Worm (Caenorhabditis elegans) whole organism, L4 larva: ENCODE measurements around the gene F20G2.2.
A peak's percentile ranks its signal among the peaks of the same experiment; 100 is the strongest.

Source experiments
- D1046.2 ChIP-seq: fragments of 200-800 bp; sonication (Bioruptor generic); IDR thresholded peaks from 2 replicates; pipeline ENCODE4 v1.3.6; 2022; ENCODE audit warnings: missing genetic modification characterization, missing compliant biosample characterization
- F10B5.3 ChIP-seq: sonication (generic microtip); optimal IDR thresholded peaks from 2 replicates; lab custom pipeline; 2016; ENCODE audit warnings: mild to moderate bottlenecking, missing genetic modification characterization, missing compliant biosample characterization
- F37D6.2 ChIP-seq: sonication (generic microtip); optimal IDR thresholded peaks from 2 replicates; lab custom pipeline; 2016; ENCODE audit warnings: mild to moderate bottlenecking, missing genetic modification characterization, missing compliant biosample characterization
- F44E2.7 ChIP-seq: fragments of 200-800 bp; sonication (Bioruptor generic); IDR thresholded peaks from 2 replicates; pipeline ENCODE4 v2.1.2; 2022; ENCODE audit warnings: missing genetic modification characterization, missing compliant biosample characterization
- T26A8.4 ChIP-seq: fragments of 200-800 bp; sonication (Bioruptor generic); IDR thresholded peaks from 2 replicates; pipeline ENCODE4 v1.3.6; 2022; ENCODE audit warnings: missing genetic modification characterization, missing compliant biosample characterization
- Y105C5A.15 ChIP-seq: fragments of 200-800 bp; sonication (Bioruptor generic); IDR thresholded peaks from 2 replicates; pipeline ENCODE4 v1.3.6; 2022; ENCODE audit warnings: missing genetic modification characterization, missing compliant biosample characterization
- Y48G9A.11 ChIP-seq: fragments of 200-800 bp; sonication (Bioruptor generic); IDR thresholded peaks from 2 replicates; pipeline ENCODE4 v1.3.6; 2022; ENCODE audit warnings: missing genetic modification reagents, missing genetic modification characterization, missing compliant biosample characterization
- Y5F2A.4 ChIP-seq: fragments of 200-800 bp; sonication (Bioruptor generic); optimal IDR thresholded peaks from 2 replicates; lab custom pipeline; 2018; ENCODE audit warnings: mild to moderate bottlenecking, missing genetic modification characterization, missing compliant biosample characterization
- aha-1 ChIP-seq: fragments of 150-350 bp; peaks from one replicate; lab custom pipeline; 2014; ENCODE audit warnings: missing biosample characterization, missing genetic modification characterization
- ceh-44 ChIP-seq: fragments of 200-800 bp; sonication (Bioruptor generic); IDR thresholded peaks from 2 replicates; pipeline ENCODE4 v1.3.6; 2022; ENCODE audit warnings: missing genetic modification reagents, missing genetic modification characterization, missing compliant biosample characterization
- ceh-62 ChIP-seq: sonication (generic microtip); optimal IDR thresholded peaks from 2 replicates; lab custom pipeline; 2017; ENCODE audit warnings: missing biosample characterization, missing genetic modification characterization
- ces-1 ChIP-seq: fragments of 150-350 bp; sonication (generic microtip); optimal IDR thresholded peaks from 4 replicates; lab custom pipeline; 2014; ENCODE audit warnings: missing biosample characterization, missing genetic modification reagents, missing genetic modification characterization
- cey-2 ChIP-seq: sonication (generic microtip); optimal IDR thresholded peaks from 3 replicates; lab custom pipeline; 2017; ENCODE audit warnings: missing genetic modification characterization, mild to moderate bottlenecking, missing compliant biosample characterization, antibody characterized with exemption, borderline replicate concordance; ENCODE audit not compliant: insufficient read depth
- daf-16 ChIP-seq, 3 experiments: sonication (generic microtip); optimal IDR thresholded peaks; 2 replicates each; lab custom pipeline; 2016 to 2017; ENCODE audit warnings: missing genetic modification characterization in 3 of 3, missing genetic modification reagents in 3 of 3, mild to moderate bottlenecking in 2 of 3, missing compliant biosample characterization in 2 of 3, missing biosample characterization in 1 of 3, moderate library complexity in 1 of 3
- dmd-6 ChIP-seq: fragments of 200-800 bp; sonication (Bioruptor generic); IDR thresholded peaks from 2 replicates; pipeline ENCODE4 v1.3.6; 2022; ENCODE audit warnings: missing genetic modification reagents, missing genetic modification characterization, missing compliant biosample characterization
- fos-1 ChIP-seq: fragments of 150-350 bp; optimal IDR thresholded peaks from 2 replicates; lab custom pipeline; 2014; ENCODE audit warnings: missing biosample characterization, missing genetic modification characterization
- gei-8 ChIP-seq: fragments of 200-800 bp; sonication (Bioruptor generic); optimal IDR thresholded peaks from 2 replicates; lab custom pipeline; 2018; ENCODE audit warnings: mild to moderate bottlenecking, missing genetic modification characterization, missing compliant biosample characterization
- hlh-11 ChIP-seq: fragments of 200-800 bp; sonication (Bioruptor generic); optimal IDR thresholded peaks from 2 replicates; lab custom pipeline; 2018; ENCODE audit warnings: mild to moderate bottlenecking, missing genetic modification characterization, missing compliant biosample characterization
- hmg-1.1 ChIP-seq: fragments of 200-800 bp; sonication (Bioruptor generic); IDR thresholded peaks from 2 replicates; pipeline ENCODE4 v1.3.6; 2022; ENCODE audit warnings: missing genetic modification reagents, missing genetic modification characterization, missing compliant biosample characterization
- lim-7 ChIP-seq: fragments of 200-800 bp; sonication (Bioruptor generic); IDR thresholded peaks from 2 replicates; pipeline ENCODE4 v1.3.6; 2022; ENCODE audit warnings: missing genetic modification characterization, missing compliant biosample characterization
- lin-15B ChIP-seq: fragments of 150-350 bp; sonication (generic microtip); optimal IDR thresholded peaks from 3 replicates; lab custom pipeline; 2014; ENCODE audit warnings: missing biosample characterization, missing genetic modification characterization
- lsy-2 ChIP-seq, 2 experiments: fragments of 150-350 bp in 1 of 2; sonication (generic microtip) in 1 of 2; optimal IDR thresholded peaks; 2 replicates each; lab custom pipeline; 2014 to 2017; ENCODE audit warnings: missing biosample characterization in 2 of 2, missing genetic modification characterization in 2 of 2
- madf-5 ChIP-seq, 2 experiments: fragments of 200-800 bp; sonication (Bioruptor generic); IDR thresholded peaks; 2 replicates each; pipeline ENCODE4 v1.3.6; 2022; ENCODE audit warnings: missing compliant biosample characterization in 2 of 2, missing genetic modification characterization in 2 of 2
- mdt-29 ChIP-seq: fragments of 200-800 bp; sonication (Bioruptor generic); IDR thresholded peaks from 2 replicates; pipeline ENCODE4 v1.3.6; 2022; ENCODE audit warnings: missing genetic modification reagents, missing genetic modification characterization, missing compliant biosample characterization
- mep-1 ChIP-seq: fragments of 150-350 bp; sonication (generic microtip); optimal IDR thresholded peaks from 3 replicates; lab custom pipeline; 2014; ENCODE audit warnings: missing biosample characterization, missing genetic modification characterization
- mes-2 ChIP-seq: sonication (generic microtip); optimal IDR thresholded peaks from 2 replicates; lab custom pipeline; 2016; ENCODE audit warnings: missing genotype, mild to moderate bottlenecking, missing genetic modification characterization, missing compliant biosample characterization; ENCODE audit not compliant: poor library complexity, severe bottlenecking
- mxl-3 ChIP-seq: fragments of 200-800 bp; sonication (Bioruptor generic); optimal IDR thresholded peaks from 2 replicates; lab custom pipeline; 2018; ENCODE audit warnings: mild to moderate bottlenecking, missing genetic modification characterization, missing compliant biosample characterization
- nhr-102 ChIP-seq: sonication (generic microtip); optimal IDR thresholded peaks from 2 replicates; lab custom pipeline; 2016; ENCODE audit warnings: mild to moderate bottlenecking, missing genetic modification characterization, moderate library complexity, missing compliant biosample characterization
- nhr-111 ChIP-seq: fragments of 200-800 bp; sonication (Bioruptor generic); optimal IDR thresholded peaks from 2 replicates; lab custom pipeline; 2018; ENCODE audit warnings: mild to moderate bottlenecking, missing genetic modification characterization, missing compliant biosample characterization
- nhr-237 ChIP-seq: sonication (generic microtip); optimal IDR thresholded peaks from 2 replicates; lab custom pipeline; 2017; ENCODE audit warnings: missing biosample characterization, missing genetic modification characterization
- nhr-25 ChIP-seq: sonication (generic microtip); optimal IDR thresholded peaks from 2 replicates; lab custom pipeline; 2017; ENCODE audit warnings: missing genetic modification characterization, mild to moderate bottlenecking, missing compliant biosample characterization, antibody characterized with exemption, moderate library complexity, borderline replicate concordance; ENCODE audit not compliant: insufficient read depth
- nhr-28 ChIP-seq: fragments of 150-350 bp; optimal IDR thresholded peaks from 2 replicates; lab custom pipeline; 2014; ENCODE audit warnings: missing biosample characterization, missing genetic modification characterization
- nhr-48 ChIP-seq: sonication (generic microtip); optimal IDR thresholded peaks from 2 replicates; lab custom pipeline; 2016; ENCODE audit warnings: mild to moderate bottlenecking, missing genetic modification characterization, missing compliant biosample characterization
- nhr-6 ChIP-seq: fragments of 150-350 bp; optimal IDR thresholded peaks from 2 replicates; lab custom pipeline; 2014; ENCODE audit warnings: missing biosample characterization, missing genetic modification characterization
- nhr-77 ChIP-seq: fragments of 150-350 bp; optimal IDR thresholded peaks from 2 replicates; lab custom pipeline; 2014; ENCODE audit warnings: missing biosample characterization, missing genetic modification characterization
- pha-4 ChIP-seq, 2 experiments: fragments of 150-350 bp in 1 of 2; fragments of 200-800 bp in 1 of 2; sonication (Bioruptor generic) in 1 of 2; IDR thresholded peaks in 1 of 2; optimal IDR thresholded peaks in 1 of 2; 2 replicates each; pipeline versions ENCODE4 v1.3.6 to Lab custom; 2014 to 2022; ENCODE audit warnings: missing genetic modification characterization in 2 of 2, missing genetic modification reagents in 2 of 2, missing biosample characterization in 1 of 2, missing compliant biosample characterization in 1 of 2
- php-3 ChIP-seq: fragments of 200-800 bp; sonication (Bioruptor generic); IDR thresholded peaks from 2 replicates; pipeline ENCODE4 v1.3.6; 2022; ENCODE audit warnings: missing genetic modification reagents, missing genetic modification characterization, missing compliant biosample characterization
- pqm-1 ChIP-seq: sonication (generic microtip); optimal IDR thresholded peaks from 2 replicates; lab custom pipeline; 2017; ENCODE audit warnings: missing biosample characterization, missing genetic modification characterization
- sdz-12 ChIP-seq: fragments of 200-800 bp; sonication (Bioruptor generic); optimal IDR thresholded peaks from 2 replicates; lab custom pipeline; 2018; ENCODE audit warnings: mild to moderate bottlenecking, missing genetic modification characterization, missing compliant biosample characterization
- spr-3 ChIP-seq: fragments of 200-800 bp; sonication (Bioruptor generic); optimal IDR thresholded peaks from 2 replicates; lab custom pipeline; 2018; ENCODE audit warnings: mild to moderate bottlenecking, missing genetic modification characterization, missing compliant biosample characterization
- unc-62 ChIP-seq, 3 experiments: fragments of 150-350 bp in 1 of 3; sonication (generic microtip); optimal IDR thresholded peaks in 2 of 3; peaks in 1 of 3; 1 replicate in 1 of 3; 2 replicates in 2 of 3; lab custom pipeline; 2014 to 2017; ENCODE audit warnings: missing biosample characterization in 3 of 3, missing genetic modification characterization in 3 of 3, missing genetic modification reagents in 3 of 3, missing genotype in 1 of 3
- vab-7 ChIP-seq: fragments of 200-800 bp; sonication (Bioruptor generic); IDR thresholded peaks from 2 replicates; pipeline ENCODE4 v1.3.6; 2022; ENCODE audit warnings: missing genetic modification reagents, missing genetic modification characterization, missing compliant biosample characterization
- zip-11 ChIP-seq: fragments of 200-800 bp; sonication (Bioruptor generic); IDR thresholded peaks from 2 replicates; pipeline ENCODE4 v1.3.6; 2022; ENCODE audit warnings: missing genetic modification characterization, missing compliant biosample characterization
- zip-2 ChIP-seq: fragments of 150-350 bp; optimal IDR thresholded peaks from 2 replicates; lab custom pipeline; 2014; ENCODE audit warnings: missing biosample characterization, missing genetic modification characterization

The F20G2.2 gene

DNA sequence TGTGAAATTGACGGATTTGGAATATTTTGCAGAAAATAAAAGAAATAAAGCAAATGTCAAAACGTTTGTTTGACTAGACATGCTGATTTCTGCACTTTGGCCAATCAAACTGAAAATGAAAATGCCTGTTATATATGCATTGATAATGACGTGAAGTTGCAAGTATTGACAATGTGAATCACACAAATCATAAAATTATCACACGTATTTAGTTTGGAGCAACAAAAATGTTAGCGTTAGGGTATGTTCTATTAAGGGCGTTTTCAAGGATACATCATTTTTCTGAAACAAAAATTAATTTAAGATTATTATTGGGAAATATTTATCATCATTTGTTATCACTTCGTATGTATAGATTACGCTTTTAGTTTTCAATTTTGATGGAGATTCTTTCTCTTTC lies 4.4 kb downstream of the F20G2.2 start, which contains the start of gene cld-9:
cld-9 (minus strand) TSS at position 81 of the 400 bp plus-strand sequence.
- TF ChIP-seq lim-7 (GFP tag; lab: Robert Waterston, UW) (no peak), php-3 (GFP tag; lab: Robert Waterston, UW) (0 out of 2 replicates have a peak, but pooled peaks have one; percentile 30), nhr-77 (peak; percentile 28), daf-16 (GFP tag; optimal IDR thresholded peaks at IDR 0.05; lab: Kevin White, UChicago) (no peak), daf-16 (tag; optimal IDR thresholded peaks at IDR 0.05; lab: Kevin White, UChicago) (peak; percentile 63), nhr-48 (tag; lab: Kevin White, UChicago) (no peak), nhr-28 (tag; lab: Kevin White, UChicago) (peak; percentile 0), hlh-11 (peak; percentile 7), dmd-6 (GFP tag; lab: Robert Waterston, UW) (peak; percentile 65), pqm-1 (tag; lab: Kevin White, UChicago) (peak; percentile 51)

DNA sequence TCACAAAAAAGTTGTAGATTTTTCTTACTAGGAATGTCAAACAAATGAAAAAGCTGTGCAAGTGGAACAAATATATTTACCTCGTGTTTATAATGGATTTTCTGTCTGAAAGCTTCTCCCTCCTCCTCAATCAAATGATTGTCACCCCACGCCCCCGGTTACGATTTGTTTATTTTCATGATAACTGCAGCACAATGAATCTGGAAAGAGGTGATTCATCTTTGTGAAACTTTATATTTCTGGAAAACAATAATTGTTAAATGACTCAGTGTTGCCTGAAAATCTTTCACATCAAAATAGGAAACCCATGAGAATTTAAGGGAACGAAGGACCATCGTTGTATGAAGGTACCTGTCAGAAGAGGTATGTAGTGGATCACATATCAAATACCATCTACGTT lies 7.6 kb downstream of the F20G2.2 start, which contains the start of gene F35E12.10:
F35E12.10 (minus strand) TSS at position 101 of the 400 bp plus-strand sequence.
- TF ChIP-seq ceh-44 (GFP tag; lab: Robert Waterston, UW) (no peak), unc-62 (GFP tag; optimal IDR thresholded peaks at IDR 0.05 in 1 of 2; lab: Kevin White, UChicago) (peak in 1 of 2 experiments; percentile 37), unc-62 (tag; optimal IDR thresholded peaks at IDR 0.05; lab: Kevin White, UChicago) (no peak), aha-1 (tag; lab: Kevin White, UChicago) (peak; percentile 69)

DNA sequence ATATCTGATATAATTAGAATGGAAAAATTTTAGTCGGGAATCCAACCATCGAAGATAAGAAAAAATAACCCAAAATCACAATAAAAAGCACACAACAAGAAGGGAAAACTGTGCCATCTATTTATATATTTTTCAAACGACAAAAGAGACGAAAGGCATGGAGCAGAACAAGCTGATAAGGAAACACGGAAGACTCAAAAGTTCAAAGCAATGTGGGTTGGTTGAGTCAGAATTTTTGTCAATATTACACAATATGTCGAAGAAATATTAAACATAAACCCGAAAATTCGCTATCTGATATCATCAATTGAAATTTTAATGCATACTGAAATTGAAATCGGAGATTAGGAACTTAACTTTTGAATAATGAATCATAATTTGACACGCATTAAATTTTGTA lies 11.3 kb downstream of the F20G2.2 start, which contains the start of gene F35E12.9:
F35E12.9 (minus strand) TSS at position 227 of the 400 bp plus-strand sequence.
- TF ChIP-seq pqm-1 (tag; lab: Kevin White, UChicago) (peak; percentile 98), daf-16 (GFP tag; optimal IDR thresholded peaks at IDR 0.05; lab: Kevin White, UChicago) (no peak), daf-16 (tag; optimal IDR thresholded peaks at IDR 0.05; lab: Kevin White, UChicago) (peak; percentile 85), ces-1 (GFP tag; lab: Kevin White, UChicago) (no peak), nhr-237 (tag; lab: Kevin White, UChicago) (no peak), nhr-25 (tag; lab: Kevin White, UChicago) (no peak), hmg-1.1 (no peak), mes-2 (tag; lab: Kevin White, UChicago) (no peak), T26A8.4 (GFP tag; lab: Robert Waterston, UW) (no peak), F10B5.3 (tag; lab: Kevin White, UChicago) (no peak), mdt-29 (GFP tag; lab: Robert Waterston, UW) (no peak), nhr-77 (peak; percentile 35), vab-7 (GFP tag; lab: Robert Waterston, UW) (no peak), Y105C5A.15 (GFP tag; lab: Robert Waterston, UW) (no peak), madf-5 (GFP tag; IDR thresholded peaks at IDR 0.05; lab: Robert Waterston, UW) (no peak), pha-4 (GFP tag; IDR thresholded peaks at IDR 0.05; lab: Robert Waterston, UW) (no peak), pha-4 (tag; optimal IDR thresholded peaks at IDR 0.05; lab: Kevin White, UChicago) (no peak), spr-3 (GFP tag; lab: Kevin White, UChicago) (no peak), cey-2 (tag; lab: Kevin White, UChicago) (no peak), nhr-28 (tag; lab: Kevin White, UChicago) (peak; percentile 83), mxl-3 (no peak), lin-15B (tag; lab: Kevin White, UChicago) (no peak), F37D6.2 (tag; lab: Kevin White, UChicago) (no peak), nhr-48 (tag; lab: Kevin White, UChicago) (peak; percentile 33), gei-8 (GFP tag; lab: Kevin White, UChicago) (no peak), sdz-12 (GFP tag; lab: Kevin White, UChicago) (no peak), ceh-62 (tag; lab: Kevin White, UChicago) (no peak), Y48G9A.11 (GFP tag; lab: Robert Waterston, UW) (no peak), fos-1 (no peak), lsy-2 (tag; optimal IDR thresholded peaks at IDR 0.05; lab: Kevin White, UChicago) (no peak), Y5F2A.4 (GFP tag; lab: Kevin White, UChicago) (no peak), D1046.2 (no peak), mep-1 (tag; lab: Kevin White, UChicago) (peak; percentile 23), dmd-6 (GFP tag; lab: Robert Waterston, UW) (peak; percentile 81), zip-11 (no peak), hlh-11 (peak; percentile 59), F44E2.7 (GFP tag; lab: Robert Waterston, UW) (no peak), nhr-111 (GFP tag; lab: Kevin White, UChicago) (no peak), nhr-102 (tag; lab: Kevin White, UChicago) (peak; percentile 24), nhr-6 (tag; lab: Kevin White, UChicago) (peak; percentile 45), aha-1 (tag; lab: Kevin White, UChicago) (peak; percentile 85), zip-2 (tag; lab: Kevin White, UChicago) (peak; percentile 16)
